Fruit fly (Drosophila melanogaster): Measurements from ENCODE around the gene Pdp.

The Pdp gene

DNA sequence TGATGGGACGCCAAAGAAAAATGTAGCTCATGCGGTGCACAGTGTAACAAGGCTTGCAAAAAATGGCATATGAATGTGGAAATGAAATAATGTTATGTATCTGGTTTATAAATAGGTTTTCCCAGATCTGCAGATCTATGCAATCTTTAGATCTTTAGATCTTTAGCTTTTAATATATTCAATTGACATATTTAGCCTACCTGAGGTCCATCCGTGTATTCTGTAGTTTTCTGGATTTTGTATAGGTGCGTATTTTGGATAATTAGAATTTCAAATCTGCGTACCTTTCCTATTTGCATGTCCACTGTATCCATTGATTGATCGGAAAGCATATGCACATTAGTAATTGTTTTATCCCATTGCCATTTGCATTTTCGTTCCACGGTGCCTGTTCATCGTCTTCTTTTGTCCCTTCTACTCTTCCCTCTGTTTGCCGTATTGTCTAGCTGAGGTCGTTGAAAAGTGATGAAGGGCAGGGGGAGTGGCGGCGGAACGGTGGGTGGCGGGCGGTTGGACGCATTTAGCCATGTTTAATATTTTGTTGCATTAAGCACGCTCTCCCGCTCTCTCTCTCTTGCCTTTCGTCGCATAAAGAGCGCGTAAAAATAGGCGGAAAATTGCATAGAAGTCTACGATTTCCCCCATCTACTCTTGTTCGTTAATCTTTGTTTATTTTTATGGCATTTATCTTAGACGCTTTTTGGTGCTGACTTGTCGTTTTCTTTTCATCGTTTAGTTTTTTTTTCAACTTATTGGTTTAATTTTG, 25.3 kb downstream of the Pdp start, which contains the start of gene CHES-1-like (continued):
- TF ChIP-seq CG11902 (GFP tag; optimal IDR thresholded peaks at IDR 0.05) (peak; percentile 71), CG3032 (tag; optimal IDR thresholded peaks at IDR 0.05) (peak; percentile 84), acj6 (GFP tag; optimal IDR thresholded peaks at IDR 0.05) (peak; percentile 81), CG6792 (GFP tag; optimal IDR thresholded peaks at IDR 0.05) (peak; percentile 82), CG31627 (GFP tag; optimal IDR thresholded peaks at IDR 0.05) (peak; percentile 83), dac (GFP tag; optimal IDR thresholded peaks at IDR 0.05) (peak; percentile 81), Hr38 (GFP tag; optimal IDR thresholded peaks at IDR 0.05) (no peak), CG7368 (GFP tag; optimal IDR thresholded peaks at IDR 0.05) (peak; percentile 84), CG8632 (GFP tag; optimal IDR thresholded peaks at IDR 0.05) (peak; percentile 72), fd85E (GFP tag; optimal IDR thresholded peaks at IDR 0.05) (peak; percentile 31), cyc (GFP tag; optimal IDR thresholded peaks at IDR 0.05) (peak; percentile 84), Met (GFP tag; optimal IDR thresholded peaks at IDR 0.05) (peak; percentile 90), Sox102F (GFP tag; optimal IDR thresholded peaks at IDR 0.05) (peak; percentile 81), dsx (GFP tag; optimal IDR thresholded peaks at IDR 0.05; ENCODE audit: poor library complexity, severe bottlenecking) (peak; percentile 80), CG6808 (GFP tag; optimal IDR thresholded peaks at IDR 0.05) (peak; percentile 86), CG1621 (tag; optimal IDR thresholded peaks at IDR 0.05) (peak; percentile 64), CG9139 (GFP tag; optimal IDR thresholded peaks at IDR 0.05) (peak; percentile 66), CG15336 (GFP tag; IDR thresholded peaks at IDR 0.05) (peak; percentile 85), lz (GFP tag; optimal IDR thresholded peaks at IDR 0.05) (peak; percentile 84), fd59A (GFP tag; optimal IDR thresholded peaks at IDR 0.05) (peak; percentile 86), Smox (GFP tag; optimal IDR thresholded peaks at IDR 0.05) (peak; percentile 83), Sox15 (GFP tag; optimal IDR thresholded peaks at IDR 0.05) (peak; percentile 72), salr (GFP tag; optimal IDR thresholded peaks at IDR 0.05) (peak; percentile 44 to 89), CG34406 (GFP tag; optimal IDR thresholded peaks at IDR 0.05) (peak; percentile 78), spab (GFP tag; optimal IDR thresholded peaks at IDR 0.05) (peak; percentile 82), net (GFP tag; optimal IDR thresholded peaks at IDR 0.05) (peak; percentile 87), CG16779 (tag; optimal IDR thresholded peaks at IDR 0.05) (peak; percentile 79), esn (GFP tag; optimal IDR thresholded peaks at IDR 0.05) (peak; percentile 88)

DNA sequence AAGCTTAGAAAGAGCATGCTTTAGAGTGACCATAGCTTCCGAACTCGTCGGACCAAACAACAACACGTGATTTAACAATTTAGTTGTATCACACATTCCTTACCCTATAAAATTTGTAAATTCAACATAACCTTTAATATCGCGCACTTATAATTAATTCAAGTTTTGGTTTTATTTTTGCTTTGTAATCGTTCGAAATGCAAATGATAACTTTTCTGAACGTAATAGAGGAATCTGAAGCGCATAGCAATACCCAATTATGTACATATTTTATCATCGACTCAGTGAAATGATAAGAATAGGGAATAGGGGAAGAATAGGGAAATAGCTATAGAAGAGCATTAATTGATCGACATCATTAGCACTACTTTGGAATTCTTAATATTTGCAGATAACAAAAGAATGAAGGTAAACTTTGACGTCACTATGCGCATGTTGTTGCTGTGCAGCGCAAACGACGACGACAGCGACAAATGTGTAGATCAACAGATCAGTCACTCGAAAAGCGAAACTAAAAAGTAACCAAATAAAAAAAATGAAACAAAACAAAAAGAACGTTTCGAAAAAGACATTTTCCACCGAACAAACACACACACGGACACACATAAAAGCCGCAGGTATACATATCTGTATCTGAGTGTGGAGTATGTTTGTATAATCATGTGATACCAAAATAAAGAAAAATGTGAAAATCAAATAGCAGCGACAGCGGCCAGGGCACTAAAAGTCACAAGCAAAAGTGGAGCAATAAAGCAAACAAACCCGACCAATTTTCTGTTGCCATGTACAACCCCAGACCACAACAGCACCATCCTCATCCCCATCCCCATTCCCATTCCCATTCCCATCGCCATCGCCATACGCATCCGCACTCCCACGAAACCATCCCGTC, 26.9 kb downstream of the Pdp start:
- TF ChIP-seq CG6276 (GFP tag; optimal IDR thresholded peaks at IDR 0.05), result no peak
- TF ChIP-seq fkh (GFP tag; optimal IDR thresholded peaks at IDR 0.05), result peak; percentile 58

DNA sequence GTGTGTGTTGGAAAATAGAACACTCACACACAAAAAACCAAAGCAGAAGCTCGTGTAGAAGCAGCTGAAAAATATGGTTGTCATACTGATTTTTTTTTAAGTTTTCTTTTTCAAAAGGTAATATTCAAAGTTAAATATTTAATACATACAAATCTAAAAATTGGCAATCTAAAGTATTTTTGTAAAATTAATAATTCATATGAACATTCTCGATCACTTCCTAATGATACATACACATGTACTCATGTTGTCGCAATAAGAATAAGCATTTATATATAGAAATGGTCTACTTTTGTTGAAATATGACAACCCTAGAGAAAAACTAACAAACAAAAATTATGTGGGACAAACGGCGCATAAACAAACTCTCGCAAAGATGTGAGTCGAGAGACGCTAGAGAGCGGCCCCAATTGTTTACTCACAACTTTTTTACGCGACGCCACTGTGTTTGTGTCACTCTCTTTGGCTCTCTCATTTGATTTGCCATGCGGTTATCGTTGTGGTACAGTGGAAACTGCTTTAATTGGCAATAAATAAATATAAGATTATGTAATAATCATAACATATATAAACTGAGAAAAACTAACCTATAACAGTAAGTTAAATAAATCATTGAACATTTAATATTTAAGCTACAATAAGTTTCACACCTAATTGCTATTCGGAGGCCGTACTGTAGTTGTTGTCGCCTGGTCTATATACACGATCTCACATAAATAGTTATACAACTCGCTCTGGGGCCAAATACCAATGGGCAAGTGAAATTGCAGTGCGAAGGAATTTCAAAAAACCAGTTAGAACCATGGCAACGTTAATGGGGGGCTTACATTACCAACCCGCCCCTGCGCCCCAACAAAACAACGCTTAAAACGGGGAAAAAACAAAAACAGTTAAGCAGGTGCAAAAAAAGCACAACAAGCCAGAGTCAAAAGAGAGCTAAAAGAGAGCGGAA, 27.8 kb downstream of the Pdp start:
- peak; percentile 89 for TF ChIP-seq CG31627 (GFP tag; optimal IDR thresholded peaks at IDR 0.05)
- TF ChIP-seq CG8319 (GFP tag; optimal IDR thresholded peaks at IDR 0.05), result peak; percentile 93
- TF ChIP-seq CG10669 (GFP tag; optimal IDR thresholded peaks at IDR 0.05), result peak; percentile 98
- TF ChIP-seq dsx (GFP tag; optimal IDR thresholded peaks at IDR 0.05; ENCODE audit: poor library complexity, severe bottlenecking), result peak; percentile 99
- TF ChIP-seq CG6792 (GFP tag; optimal IDR thresholded peaks at IDR 0.05), result peak; percentile 98
- TF ChIP-seq CG3032 (tag; optimal IDR thresholded peaks at IDR 0.05), result peak; percentile 99
- TF ChIP-seq salr (GFP tag; optimal IDR thresholded peaks at IDR 0.05), result peak; percentile 93
- peak; percentile 98 for TF ChIP-seq OdsH (GFP tag; optimal IDR thresholded peaks at IDR 0.05)
- TF ChIP-seq CG32006 (GFP tag; optimal IDR thresholded peaks at IDR 0.05), result peak; percentile 98
- TF ChIP-seq dac (GFP tag; optimal IDR thresholded peaks at IDR 0.05), result peak; percentile 94
- peak; percentile 89 for TF ChIP-seq vri (GFP tag; optimal IDR thresholded peaks at IDR 0.05)
- peak; percentile 98 for TF ChIP-seq CG9139 (GFP tag; optimal IDR thresholded peaks at IDR 0.05)
- TF ChIP-seq fd85E (GFP tag; optimal IDR thresholded peaks at IDR 0.05), result peak; percentile 91
- TF ChIP-seq CG11294 (GFP tag; IDR thresholded peaks at IDR 0.05), result peak; percentile 98
- peak; percentile 96 for TF ChIP-seq pdm3 (GFP tag; optimal IDR thresholded peaks at IDR 0.05)
- peak; percentile 95 for TF ChIP-seq CG11902 (GFP tag; optimal IDR thresholded peaks at IDR 0.05)
- peak; percentile 98 for TF ChIP-seq esn (GFP tag; optimal IDR thresholded peaks at IDR 0.05)
- TF ChIP-seq Ets21C (GFP tag; optimal IDR thresholded peaks at IDR 0.05), result peak; percentile 80
- TF ChIP-seq lz (GFP tag; optimal IDR thresholded peaks at IDR 0.05), result peak; percentile 97
- peak; percentile 91 for TF ChIP-seq fkh (GFP tag; optimal IDR thresholded peaks at IDR 0.05)
- peak; percentile 96 for TF ChIP-seq Hr4 (GFP tag; optimal IDR thresholded peaks at IDR 0.05)
- peak; percentile 99 for TF ChIP-seq CG10631 (GFP tag; optimal IDR thresholded peaks at IDR 0.05)
- peak; percentile 93 for TF ChIP-seq Sox15 (GFP tag; optimal IDR thresholded peaks at IDR 0.05)
